Worm (Caenorhabditis elegans): ENCODE results near the gene F32D8.7.

- no peak for TF ChIP-seq ama-1 (optimal IDR thresholded peaks at IDR 0.05)
- no peak for TF ChIP-seq ceh-36 (tag; optimal IDR thresholded peaks at IDR 0.05)
- no peak for TF ChIP-seq sea-1 (GFP tag; conservative IDR thresholded peaks at IDR 0.05)
- no peak for TF ChIP-seq F13C5.2 (tag; optimal IDR thresholded peaks at IDR 0.05)
- TF ChIP-seq aly-1 (tag; optimal IDR thresholded peaks at IDR 0.05) = no peak
- TF ChIP-seq B0310.2 (tag; optimal IDR thresholded peaks at IDR 0.05) = no peak
- no peak for TF ChIP-seq hmbx-1 (tag; optimal IDR thresholded peaks at IDR 0.05)
- TF ChIP-seq tbx-11 (GFP tag; IDR thresholded peaks at IDR 0.05) = no peak
- no peak for TF ChIP-seq scrt-1 (GFP tag; IDR thresholded peaks at IDR 0.05)
- TF ChIP-seq tbx-37 (GFP tag; conservative IDR thresholded peaks at IDR 0.05) = no peak
- TF ChIP-seq hmg-4 (GFP tag; optimal IDR thresholded peaks at IDR 0.05) = no peak
- no peak for TF ChIP-seq ets-7 (tag; optimal IDR thresholded peaks at IDR 0.05)
- no peak for TF ChIP-seq pes-1 (GFP tag; IDR thresholded peaks at IDR 0.05)
- TF ChIP-seq ceh-13 (GFP tag; optimal IDR thresholded peaks at IDR 0.05) = no peak
Measured at ce11 chrV:10903748-10904147, 5.5 kb downstream of the F32D8.7 start, which contains the start of gene F32D8.15.
